Fruit fly (Drosophila melanogaster): ENCODE measurements around the gene CG15747.

CG15747 gene

dm6 chrX:13296405-13297183 lies 41.5 kb upstream of the CG15747 start, which contains the start of gene CG1622 (continued):
- no peak for TF ChIP-seq Mad (GFP tag; optimal IDR thresholded peaks at IDR 0.05)
- TF ChIP-seq dmrt11E (tag; optimal IDR thresholded peaks at IDR 0.05): peak; percentile 3
- TF ChIP-seq Vsx1 (GFP tag; optimal IDR thresholded peaks at IDR 0.05): no peak
- TF ChIP-seq insv (GFP tag; optimal IDR thresholded peaks at IDR 0.05): peak in 1 of 2 experiments; percentile 80
- TF ChIP-seq dpn (GFP tag; optimal IDR thresholded peaks at IDR 0.05): peak in 1 of 2 experiments; percentile 41
- peak; percentile 39 for TF ChIP-seq Nf-YC (tag; optimal IDR thresholded peaks at IDR 0.05)
- peak; percentile 97 for TF ChIP-seq CG3995 (GFP tag; optimal IDR thresholded peaks at IDR 0.05)
- TF ChIP-seq wdn (GFP tag; IDR thresholded peaks at IDR 0.05): no peak
- no peak for TF ChIP-seq CG14014 (GFP tag; IDR thresholded peaks at IDR 0.05)
- no peak for TF ChIP-seq jigr1 (GFP tag; IDR thresholded peaks at IDR 0.05)
- TF ChIP-seq Asciz (GFP tag; optimal IDR thresholded peaks at IDR 0.05): no peak
- TF ChIP-seq gt (GFP tag; IDR thresholded peaks at IDR 0.05): no peak
- no peak for TF ChIP-seq gce (GFP tag; IDR thresholded peaks at IDR 0.05)
- TF ChIP-seq CG8388 (GFP tag; optimal IDR thresholded peaks at IDR 0.05): peak; percentile 15
- TF ChIP-seq CG2678 (tag; optimal IDR thresholded peaks at IDR 0.05): no peak
- TF ChIP-seq Aef1 (GFP tag; IDR thresholded peaks at IDR 0.05): no peak; the same call in 2 of the 3 replicates
- TF ChIP-seq CG32532 (GFP tag; IDR thresholded peaks at IDR 0.05): peak; percentile 65
- TF ChIP-seq CG6791 (GFP tag; IDR thresholded peaks at IDR 0.05; ENCODE audit: partially characterized antibody): no peak
- no peak for TF ChIP-seq Hr39 (optimal IDR thresholded peaks at IDR 0.05)
- TF ChIP-seq h (optimal IDR thresholded peaks at IDR 0.05): no peak
- TF ChIP-seq BEAF-32 (GFP tag; optimal IDR thresholded peaks at IDR 0.05): peak; percentile 47
- TF ChIP-seq Blimp-1 (GFP tag; optimal IDR thresholded peaks at IDR 0.05): no peak
- TF ChIP-seq Rfx (GFP tag; IDR thresholded peaks at IDR 0.05): peak; percentile 81
- no peak for TF ChIP-seq CG6654 (GFP tag; optimal IDR thresholded peaks at IDR 0.05)
- no peak for TF ChIP-seq dimm (GFP tag; IDR thresholded peaks at IDR 0.05)
- no peak for TF ChIP-seq CG3847 (GFP tag; IDR thresholded peaks at IDR 0.05)
- TF ChIP-seq CG12104 (GFP tag; optimal IDR thresholded peaks at IDR 0.05): no peak
- no peak for TF ChIP-seq CG16863 (GFP tag; optimal IDR thresholded peaks at IDR 0.05)
- peak; percentile 43; the same call in 1 of the 3 replicates for TF ChIP-seq CG16813 (GFP tag; IDR thresholded peaks at IDR 0.05; ENCODE audit: partially characterized antibody)
- no peak for TF ChIP-seq dmrt99B (tag; optimal IDR thresholded peaks at IDR 0.05)
- TF ChIP-seq schlank (tag; optimal IDR thresholded peaks at IDR 0.05): no peak
- peak; percentile 60; the same call in 2 of the 4 replicates for TF ChIP-seq Gug (GFP tag; IDR thresholded peaks at IDR 0.05)
- TF ChIP-seq D (optimal IDR thresholded peaks at IDR 0.05): no peak
- TF ChIP-seq D (GFP tag; optimal IDR thresholded peaks at IDR 0.05): no peak
- TF ChIP-seq Hey (tag; optimal IDR thresholded peaks at IDR 0.05): no peak
- TF ChIP-seq MESR4 (GFP tag; optimal IDR thresholded peaks at IDR 0.05): peak; percentile 95
- TF ChIP-seq CG9876 (GFP tag; optimal IDR thresholded peaks at IDR 0.05): no peak
- TF ChIP-seq gsb-n (tag; optimal IDR thresholded peaks at IDR 0.05): no peak
- TF ChIP-seq Tbp (GFP tag; optimal IDR thresholded peaks at IDR 0.05): no peak
- no peak for TF ChIP-seq CG2875 (GFP tag; optimal IDR thresholded peaks at IDR 0.05)
- no peak for TF ChIP-seq shn (GFP tag; optimal IDR thresholded peaks at IDR 0.05)
- TF ChIP-seq CG13775 (GFP tag; optimal IDR thresholded peaks at IDR 0.05): peak; percentile 45
- TF ChIP-seq mirr (GFP tag; optimal IDR thresholded peaks at IDR 0.05): no peak
- no peak for TF ChIP-seq CG14965 (GFP tag; optimal IDR thresholded peaks at IDR 0.05; ENCODE audit: borderline replicate concordance)
- no peak for TF ChIP-seq sim (GFP tag; IDR thresholded peaks at IDR 0.05)
- no peak for TF ChIP-seq Hmx (GFP tag; optimal IDR thresholded peaks at IDR 0.05)
- peak; percentile 1 for TF ChIP-seq Abd-B (GFP tag; optimal IDR thresholded peaks at IDR 0.05)
- TF ChIP-seq CG1233 (GFP tag; optimal IDR thresholded peaks at IDR 0.05): no peak
- TF ChIP-seq repo (GFP tag; optimal IDR thresholded peaks at IDR 0.05): no peak
- no peak for TF ChIP-seq hkb (optimal IDR thresholded peaks at IDR 0.05)
- peak; percentile 13; the same call in 1 of the 2 replicates for TF ChIP-seq hkb (GFP tag; IDR thresholded peaks at IDR 0.05)
